Worm (Caenorhabditis elegans): ENCODE data around the gene T03D8.6.

Gene T03D8.6

DNA sequence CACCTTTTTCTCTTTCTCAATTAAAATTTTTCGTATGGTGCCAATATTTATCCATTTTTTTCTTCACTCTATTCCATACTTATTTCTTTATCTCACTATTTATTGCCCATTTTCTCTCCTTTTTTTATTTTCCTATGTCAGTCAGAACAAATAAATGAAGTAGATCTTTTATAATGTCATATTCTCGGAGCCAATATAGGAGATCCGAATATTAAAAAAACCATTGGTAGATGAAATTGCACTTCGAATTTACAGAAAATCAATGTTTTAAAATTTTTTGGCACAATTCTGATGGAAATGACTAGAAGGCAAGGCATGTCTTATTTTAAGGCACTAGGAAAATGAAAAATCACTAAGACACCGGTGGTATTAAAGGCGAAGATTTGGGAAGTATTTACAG, 29.5 kb downstream of the T03D8.6 start:
- TF ChIP-seq ztf-23 (GFP tag; IDR thresholded peaks at IDR 0.05) (no peak), klf-2 (GFP tag; conservative IDR thresholded peaks at IDR 0.05) (no peak)

DNA sequence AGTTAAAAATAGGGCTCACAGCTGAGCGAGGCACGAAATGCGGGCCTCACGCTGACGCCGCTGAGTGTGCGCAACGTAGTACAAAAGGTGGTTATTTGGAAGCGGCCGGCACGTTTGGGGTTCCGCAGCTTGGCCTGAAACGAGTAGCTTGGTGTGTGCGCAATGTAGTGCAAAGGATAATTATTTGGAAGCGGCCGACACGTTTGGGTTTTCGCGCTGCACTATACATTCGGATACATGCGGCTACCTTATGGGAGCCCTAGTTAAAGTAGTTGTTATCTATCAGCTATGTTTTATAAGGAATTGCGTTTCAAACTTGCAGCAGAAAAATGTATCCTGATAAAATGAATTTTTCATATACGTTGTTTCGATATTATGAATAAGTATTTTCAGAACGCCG, 30.1 kb downstream of the T03D8.6 start, which contains the start of gene Y44A6D.1:
Gene Y44A6D.1, minus strand, starts transcription at position 23 of the 400 bp plus-strand sequence.
- TF ChIP-seq ref-1 (GFP tag; conservative IDR thresholded peaks at IDR 0.05), result no peak
- no peak for TF ChIP-seq flt-1 (GFP tag; IDR thresholded peaks at IDR 0.05)
- TF ChIP-seq tab-1 (GFP tag; IDR thresholded peaks at IDR 0.05), result no peak
- TF ChIP-seq klf-2 (GFP tag; conservative IDR thresholded peaks at IDR 0.05), result no peak
- TF ChIP-seq cog-1 (tag; optimal IDR thresholded peaks at IDR 0.05), result no peak
- TF ChIP-seq T22C8.4 (GFP tag; IDR thresholded peaks at IDR 0.05), result no peak

- TF ChIP-seq klf-2 (GFP tag; conservative IDR thresholded peaks at IDR 0.05), result no peak
- no peak for TF ChIP-seq med-1 (GFP tag; optimal IDR thresholded peaks at IDR 0.05; ENCODE audit: insufficient read depth)
- TF ChIP-seq tab-1 (GFP tag; IDR thresholded peaks at IDR 0.05), result no peak
- TF ChIP-seq T22C8.4 (GFP tag; IDR thresholded peaks at IDR 0.05), result no peak
- no peak for TF ChIP-seq cog-1 (tag; optimal IDR thresholded peaks at IDR 0.05)
- no peak for TF ChIP-seq ztf-23 (GFP tag; IDR thresholded peaks at IDR 0.05)
- TF ChIP-seq flt-1 (GFP tag; IDR thresholded peaks at IDR 0.05), result no peak
- no peak for TF ChIP-seq ref-1 (GFP tag; conservative IDR thresholded peaks at IDR 0.05)
- TF ChIP-seq ztf-29 (GFP tag; IDR thresholded peaks at IDR 0.05), result no peak
Measured at ce11 chrV:20789105-20789504, 31.0 kb downstream of the T03D8.6 start, which contains the start of gene tpan-1. TSS of gene tpan-1 (plus strand) at chrV:20789502.

DNA sequence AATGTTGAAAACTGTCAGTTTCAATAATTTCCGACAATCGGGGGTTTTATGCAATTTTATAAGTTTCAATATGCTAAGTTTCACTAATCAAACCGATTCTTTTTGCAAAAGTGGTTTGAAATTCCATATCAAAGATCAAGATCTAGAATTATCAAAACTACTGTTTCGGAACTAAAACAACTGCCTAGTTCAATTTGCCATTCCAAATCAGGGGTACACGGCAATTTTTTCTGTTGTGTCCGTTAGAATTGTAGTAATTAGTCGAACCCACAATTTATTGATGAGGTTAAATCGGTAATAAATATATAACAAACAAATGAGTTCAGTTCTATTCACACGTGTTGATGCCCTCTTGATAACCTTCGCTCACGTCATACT, 34.3 kb downstream of the T03D8.6 start:
- no peak for TF ChIP-seq ref-1 (GFP tag; conservative IDR thresholded peaks at IDR 0.05)
- TF ChIP-seq tab-1 (GFP tag; IDR thresholded peaks at IDR 0.05), result no peak
- TF ChIP-seq klf-2 (GFP tag; conservative IDR thresholded peaks at IDR 0.05), result no peak
- TF ChIP-seq med-1 (GFP tag; optimal IDR thresholded peaks at IDR 0.05; ENCODE audit: insufficient read depth), result no peak
- no peak for TF ChIP-seq ztf-23 (GFP tag; IDR thresholded peaks at IDR 0.05)
- TF ChIP-seq ztf-29 (GFP tag; IDR thresholded peaks at IDR 0.05), result no peak
- no peak for TF ChIP-seq cog-1 (tag; optimal IDR thresholded peaks at IDR 0.05)
- no peak for TF ChIP-seq flt-1 (GFP tag; IDR thresholded peaks at IDR 0.05)
- TF ChIP-seq T22C8.4 (GFP tag; IDR thresholded peaks at IDR 0.05), result no peak

- TF ChIP-seq cog-1 (tag; optimal IDR thresholded peaks at IDR 0.05) (no peak), ztf-29 (GFP tag; IDR thresholded peaks at IDR 0.05) (no peak)
Measured at ce11 chrV:20785050-20785847, 34.9 kb downstream of the T03D8.6 start.

DNA sequence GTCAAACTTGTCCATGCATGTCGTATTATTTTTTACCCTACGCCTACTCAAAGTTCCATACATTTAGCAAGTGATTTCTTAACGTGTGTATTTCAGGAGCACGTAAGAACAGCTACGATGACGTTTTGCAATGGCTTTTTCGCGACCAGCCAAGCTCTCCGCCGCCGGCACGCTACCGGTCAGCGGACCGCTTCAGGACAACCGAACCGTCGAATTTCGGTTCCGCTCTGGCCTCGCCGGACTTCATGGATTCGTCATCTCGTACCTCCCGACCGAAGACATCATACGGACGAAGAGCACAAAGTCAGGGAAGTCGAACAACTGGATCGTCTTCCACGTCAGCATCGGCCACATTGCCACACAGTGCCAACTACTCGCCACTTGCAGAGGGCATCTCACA, 36.5 kb downstream of the T03D8.6 start:
- TF ChIP-seq ref-1 (GFP tag; conservative IDR thresholded peaks at IDR 0.05) (no peak), ztf-29 (GFP tag; IDR thresholded peaks at IDR 0.05) (no peak), tab-1 (GFP tag; IDR thresholded peaks at IDR 0.05) (no peak), flt-1 (GFP tag; IDR thresholded peaks at IDR 0.05) (no peak), klf-2 (GFP tag; conservative IDR thresholded peaks at IDR 0.05) (no peak), cog-1 (tag; optimal IDR thresholded peaks at IDR 0.05) (no peak), med-1 (GFP tag; optimal IDR thresholded peaks at IDR 0.05; ENCODE audit: insufficient read depth) (no peak), T22C8.4 (GFP tag; IDR thresholded peaks at IDR 0.05) (no peak), ztf-23 (GFP tag; IDR thresholded peaks at IDR 0.05) (no peak)

ce11 chrV:20782188-20782587, 37.9 kb downstream of the T03D8.6 start:
- TF ChIP-seq cog-1 (tag; optimal IDR thresholded peaks at IDR 0.05) (no peak), ztf-23 (GFP tag; IDR thresholded peaks at IDR 0.05) (no peak), ztf-29 (GFP tag; IDR thresholded peaks at IDR 0.05) (no peak), tab-1 (GFP tag; IDR thresholded peaks at IDR 0.05) (no peak), klf-2 (GFP tag; conservative IDR thresholded peaks at IDR 0.05) (no peak), med-1 (GFP tag; optimal IDR thresholded peaks at IDR 0.05; ENCODE audit: insufficient read depth) (no peak), ref-1 (GFP tag; conservative IDR thresholded peaks at IDR 0.05) (no peak), flt-1 (GFP tag; IDR thresholded peaks at IDR 0.05) (no peak), T22C8.4 (GFP tag; IDR thresholded peaks at IDR 0.05) (no peak)

- TF ChIP-seq flt-1 (GFP tag; IDR thresholded peaks at IDR 0.05), result no peak
- TF ChIP-seq tab-1 (GFP tag; IDR thresholded peaks at IDR 0.05), result no peak
- no peak for TF ChIP-seq T22C8.4 (GFP tag; IDR thresholded peaks at IDR 0.05)
- no peak for TF ChIP-seq cog-1 (tag; optimal IDR thresholded peaks at IDR 0.05)
- no peak for TF ChIP-seq klf-2 (GFP tag; conservative IDR thresholded peaks at IDR 0.05)
- TF ChIP-seq ref-1 (GFP tag; conservative IDR thresholded peaks at IDR 0.05), result no peak
- TF ChIP-seq ztf-23 (GFP tag; IDR thresholded peaks at IDR 0.05), result no peak
- TF ChIP-seq ztf-29 (GFP tag; IDR thresholded peaks at IDR 0.05), result no peak
- no peak for TF ChIP-seq med-1 (GFP tag; optimal IDR thresholded peaks at IDR 0.05; ENCODE audit: insufficient read depth)
Measured at ce11 chrV:20781346-20781952, 38.7 kb downstream of the T03D8.6 start.

DNA sequence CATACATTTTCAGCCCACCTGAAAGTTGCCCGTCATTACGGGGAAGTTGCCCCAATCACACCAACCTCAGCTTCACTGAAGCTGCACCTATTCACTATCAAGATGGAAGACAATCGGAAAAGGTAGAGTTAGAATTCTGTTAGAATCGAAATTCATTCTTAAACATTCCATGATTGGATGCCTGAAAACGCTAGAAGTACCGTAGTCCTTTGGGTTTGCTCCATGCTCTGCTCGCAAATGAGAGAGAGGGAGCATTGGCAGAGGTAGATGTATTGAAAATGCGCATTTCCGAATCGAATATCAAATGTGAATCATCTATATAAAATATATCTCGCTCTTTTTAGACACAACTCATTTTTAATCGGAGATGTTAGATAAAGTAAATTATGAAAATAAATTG, 39.7 kb downstream of the T03D8.6 start, which contains the start of gene hif-1:
Gene hif-1, plus strand, starts transcription at position 8 of the 400 bp plus-strand sequence.
- TF ChIP-seq T22C8.4 (GFP tag; IDR thresholded peaks at IDR 0.05), result no peak
- no peak for TF ChIP-seq ztf-23 (GFP tag; IDR thresholded peaks at IDR 0.05)
- TF ChIP-seq med-1 (GFP tag; optimal IDR thresholded peaks at IDR 0.05; ENCODE audit: insufficient read depth), result no peak
- TF ChIP-seq tab-1 (GFP tag; IDR thresholded peaks at IDR 0.05), result no peak
- TF ChIP-seq klf-2 (GFP tag; conservative IDR thresholded peaks at IDR 0.05), result no peak
- no peak for TF ChIP-seq ref-1 (GFP tag; conservative IDR thresholded peaks at IDR 0.05)
- TF ChIP-seq ztf-29 (GFP tag; IDR thresholded peaks at IDR 0.05), result no peak
- no peak for TF ChIP-seq cog-1 (tag; optimal IDR thresholded peaks at IDR 0.05)
- TF ChIP-seq flt-1 (GFP tag; IDR thresholded peaks at IDR 0.05), result no peak
